Worm (Caenorhabditis elegans) whole organism, L3 larva: ENCODE data around the gene F19B10.10.

Source experiments
- R02D3.7 ChIP-seq: fragments of 150-350 bp; optimal IDR thresholded peaks from 2 replicates; lab custom pipeline; 2014; ENCODE audit warnings: missing biosample characterization, missing genetic modification characterization
- ZK546.5 ChIP-seq: sonication (generic microtip); optimal IDR thresholded peaks from 2 replicates; lab custom pipeline; 2017; ENCODE audit warnings: missing biosample characterization, missing genetic modification characterization
- aly-2 ChIP-seq: fragments of 150-350 bp; optimal IDR thresholded peaks from 2 replicates; lab custom pipeline; 2014; ENCODE audit warnings: missing biosample characterization, missing genetic modification characterization
- ceh-28 ChIP-seq: fragments of 150-350 bp; optimal IDR thresholded peaks from 2 replicates; lab custom pipeline; 2014; ENCODE audit warnings: missing biosample characterization, missing genetic modification reagents, missing genetic modification characterization
- ceh-82 ChIP-seq: fragments of 150-350 bp; optimal IDR thresholded peaks from 2 replicates; lab custom pipeline; 2014; ENCODE audit warnings: missing biosample characterization, missing genetic modification characterization
- egl-27 ChIP-seq: sonication (generic microtip); optimal IDR thresholded peaks from 4 replicates; lab custom pipeline; 2017; ENCODE audit warnings: missing biosample characterization, missing genetic modification reagents, missing genetic modification characterization
- egl-5 ChIP-seq: fragments of 150-350 bp; optimal IDR thresholded peaks from 2 replicates; lab custom pipeline; 2017; ENCODE audit warnings: missing biosample characterization, missing genetic modification reagents, missing genetic modification characterization, inconsistent platforms
- elt-1 ChIP-seq: fragments of 150-350 bp; optimal IDR thresholded peaks from 2 replicates; lab custom pipeline; 2014; ENCODE audit warnings: missing biosample characterization, missing genetic modification characterization
- elt-2 ChIP-seq: sonication (generic microtip); optimal IDR thresholded peaks from 2 replicates; lab custom pipeline; 2016; ENCODE audit warnings: missing genetic modification reagents, mild to moderate bottlenecking, missing genetic modification characterization, missing compliant biosample characterization
- elt-3 ChIP-seq, 3 experiments: fragments of 150-350 bp in 1 of 3; sonication (generic microtip) in 2 of 3; optimal IDR thresholded peaks; 2 replicates in 2 of 3; 4 replicates in 1 of 3; lab custom pipeline; 2014 to 2017; ENCODE audit warnings: missing biosample characterization in 3 of 3, missing genetic modification characterization in 3 of 3
- eor-1 ChIP-seq, 2 experiments: fragments of 150-350 bp; optimal IDR thresholded peaks; 2 replicates each; lab custom pipeline; 2014 to 2018; ENCODE audit warnings: missing biosample characterization in 2 of 2, missing genetic modification characterization in 2 of 2
- fkh-10 ChIP-seq: sonication (generic microtip); optimal IDR thresholded peaks from 2 replicates; lab custom pipeline; 2017; ENCODE audit warnings: missing biosample characterization, missing genetic modification reagents, missing genetic modification characterization
- fkh-2 ChIP-seq: fragments of 150-350 bp; optimal IDR thresholded peaks from 2 replicates; lab custom pipeline; 2014; ENCODE audit warnings: missing biosample characterization, missing genetic modification reagents, missing genetic modification characterization
- fos-1 ChIP-seq: fragments of 150-350 bp; optimal IDR thresholded peaks from 2 replicates; lab custom pipeline; 2014; ENCODE audit warnings: missing biosample characterization, missing genetic modification characterization
- hmg-11 ChIP-seq: sonication (generic microtip); optimal IDR thresholded peaks from 2 replicates; lab custom pipeline; 2016; ENCODE audit warnings: missing genetic modification characterization, missing compliant biosample characterization
- jun-1 ChIP-seq: fragments of 150-350 bp; optimal IDR thresholded peaks from 2 replicates; lab custom pipeline; 2014; ENCODE audit warnings: missing biosample characterization, missing genetic modification reagents, missing genetic modification characterization
- lin-15B ChIP-seq: fragments of 150-350 bp; optimal IDR thresholded peaks from 2 replicates; lab custom pipeline; 2014; ENCODE audit warnings: missing biosample characterization, missing genetic modification characterization
- lin-39 ChIP-seq: fragments of 150-350 bp; optimal IDR thresholded peaks from 2 replicates; lab custom pipeline; 2018; ENCODE audit warnings: missing biosample characterization, missing genetic modification reagents, missing genetic modification characterization
- lsy-12 ChIP-seq: sonication (generic microtip); optimal IDR thresholded peaks from 2 replicates; lab custom pipeline; 2016; ENCODE audit warnings: mild to moderate bottlenecking, missing genetic modification characterization, missing compliant biosample characterization
- mml-1 ChIP-seq: fragments of 150-350 bp; sonication (generic microtip); optimal IDR thresholded peaks from 3 replicates; lab custom pipeline; 2014; ENCODE audit warnings: missing biosample characterization, missing genetic modification characterization
- nfya-1 ChIP-seq: sonication (generic microtip); optimal IDR thresholded peaks from 2 replicates; lab custom pipeline; 2017; ENCODE audit warnings: missing genetic modification characterization, mild to moderate bottlenecking, missing compliant biosample characterization, antibody characterized with exemption, moderate library complexity; ENCODE audit not compliant: insufficient read depth
- nhr-12 ChIP-seq: fragments of 150-350 bp; optimal IDR thresholded peaks from 2 replicates; lab custom pipeline; 2014; ENCODE audit warnings: missing biosample characterization, missing genetic modification characterization
- nhr-23 ChIP-seq: fragments of 150-350 bp; optimal IDR thresholded peaks from 2 replicates; lab custom pipeline; 2014; ENCODE audit warnings: missing biosample characterization, missing genetic modification reagents, missing genetic modification characterization
- nhr-237 ChIP-seq: fragments of 150-350 bp; optimal IDR thresholded peaks from 2 replicates; lab custom pipeline; 2014; ENCODE audit warnings: missing biosample characterization, missing genetic modification characterization
- nhr-25 ChIP-seq: sonication (generic microtip); optimal IDR thresholded peaks from 2 replicates; lab custom pipeline; 2017; ENCODE audit warnings: missing biosample characterization, missing genetic modification characterization
- nhr-43 ChIP-seq: sonication (generic microtip); optimal IDR thresholded peaks from 2 replicates; lab custom pipeline; 2016; ENCODE audit warnings: mild to moderate bottlenecking, missing genetic modification characterization, missing compliant biosample characterization; ENCODE audit not compliant: poor library complexity, severe bottlenecking
- nhr-67 ChIP-seq: fragments of 150-350 bp; optimal IDR thresholded peaks from 2 replicates; lab custom pipeline; 2014; ENCODE audit warnings: missing biosample characterization, missing genetic modification characterization
- nhr-76 ChIP-seq: fragments of 150-350 bp; sonication (generic microtip); optimal IDR thresholded peaks from 5 replicates; lab custom pipeline; 2014; ENCODE audit warnings: missing biosample characterization, missing genetic modification characterization
- pha-4 ChIP-seq: fragments of 150-350 bp; optimal IDR thresholded peaks from 2 replicates; lab custom pipeline; 2014; ENCODE audit warnings: missing biosample characterization, missing genetic modification reagents, missing genetic modification characterization
- pqm-1 ChIP-seq: fragments of 150-350 bp; optimal IDR thresholded peaks from 2 replicates; lab custom pipeline; 2017; ENCODE audit warnings: missing biosample characterization, missing genetic modification characterization, inconsistent platforms
- sea-2 ChIP-seq: fragments of 150-350 bp; sonication (generic microtip); optimal IDR thresholded peaks from 4 replicates; lab custom pipeline; 2014; ENCODE audit warnings: missing biosample characterization, missing genetic modification reagents, missing genetic modification characterization
- skn-1 ChIP-seq: fragments of 150-350 bp; optimal IDR thresholded peaks from 2 replicates; lab custom pipeline; 2014; ENCODE audit warnings: missing biosample characterization, missing genetic modification characterization
- snpc-4 ChIP-seq: fragments of 150-350 bp; optimal IDR thresholded peaks from 2 replicates; lab custom pipeline; 2014; ENCODE audit warnings: missing biosample characterization, missing genetic modification characterization
- tbx-2 ChIP-seq: sonication (generic microtip); optimal IDR thresholded peaks from 2 replicates; lab custom pipeline; 2016; ENCODE audit warnings: mild to moderate bottlenecking, missing genetic modification characterization, missing compliant biosample characterization
- unc-62 ChIP-seq: fragments of 150-350 bp; sonication (generic microtip); optimal IDR thresholded peaks from 4 replicates; lab custom pipeline; 2014; ENCODE audit warnings: missing biosample characterization, missing genetic modification reagents, missing genetic modification characterization
- ztf-11 ChIP-seq: fragments of 150-350 bp; optimal IDR thresholded peaks from 2 replicates; lab custom pipeline; 2014; ENCODE audit warnings: missing biosample characterization, missing genetic modification characterization

The F19B10.10 gene

DNA sequence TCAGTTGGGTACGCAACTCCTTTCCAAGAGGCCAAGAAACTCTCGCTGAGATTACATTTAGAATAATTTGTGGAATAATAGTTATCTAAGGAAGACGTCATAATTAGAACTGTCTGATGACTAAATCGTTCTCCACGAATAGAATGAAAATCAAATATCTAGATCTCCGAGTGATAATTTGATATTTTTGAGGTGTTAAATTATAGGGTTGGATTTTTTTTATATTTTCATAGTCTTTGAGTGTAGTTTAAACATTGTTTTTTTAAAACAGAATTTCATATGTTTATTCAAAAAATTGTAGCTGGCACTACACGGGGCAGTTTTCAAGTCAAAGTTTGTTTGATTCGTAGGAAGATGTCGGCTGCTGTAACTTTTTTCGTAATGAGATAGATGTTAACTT is 35.2 kb upstream of the F19B10.10 start, which contains the start of gene srh-99:
Gene srh-99, minus strand, starts transcription at position 101 of the 400 bp plus-strand sequence.
- TF ChIP-seq lsy-12 (tag; lab: Kevin White, UChicago), result no peak
- TF ChIP-seq nhr-237 (tag; lab: Kevin White, UChicago), result no peak
- TF ChIP-seq snpc-4, result no peak
- TF ChIP-seq lin-15B, result no peak
- no peak for TF ChIP-seq skn-1 (tag; lab: Kevin White, UChicago)
- TF ChIP-seq tbx-2, result no peak
- TF ChIP-seq fos-1 (tag; lab: Kevin White, UChicago), result no peak
- no peak for TF ChIP-seq jun-1
- TF ChIP-seq eor-1 (tag; optimal IDR thresholded peaks at IDR 0.05; lab: Kevin White, UChicago), result no peak
- TF ChIP-seq unc-62 (GFP tag; lab: Kevin White, UChicago), result no peak
- TF ChIP-seq pqm-1, result no peak

- TF ChIP-seq sea-2 (GFP tag; lab: Kevin White, UChicago) (no peak), snpc-4 (no peak), ZK546.5 (tag; lab: Kevin White, UChicago) (no peak), elt-2 (tag; lab: Kevin White, UChicago) (no peak), egl-27 (no peak), ztf-11 (tag; lab: Kevin White, UChicago) (no peak), lsy-12 (tag; lab: Kevin White, UChicago) (no peak), pqm-1 (no peak), lin-15B (no peak), hmg-11 (tag; lab: Kevin White, UChicago) (no peak), fkh-2 (tag; lab: Kevin White, UChicago) (no peak), mml-1 (tag; lab: Kevin White, UChicago) (no peak), nhr-237 (tag; lab: Kevin White, UChicago) (no peak), nfya-1 (tag; lab: Kevin White, UChicago) (no peak), ceh-28 (tag; lab: Kevin White, UChicago) (no peak), nhr-23 (tag; lab: Kevin White, UChicago) (no peak), ceh-82 (tag; lab: Kevin White, UChicago) (no peak)
Observed at ce11 chrII:3714595-3714994, 33.4 kb upstream of the F19B10.10 start, which contains the start of gene srh-100. srh-100 (minus strand) TSS chrII:3714695.

- TF ChIP-seq jun-1 (no peak), aly-2 (tag; lab: Kevin White, UChicago) (no peak), lin-39 (tag; lab: Kevin White, UChicago) (no peak), R02D3.7 (no peak), skn-1 (tag; lab: Kevin White, UChicago) (no peak), mml-1 (tag; lab: Kevin White, UChicago) (no peak), pha-4 (no peak), lin-15B (no peak), nhr-43 (tag; lab: Kevin White, UChicago) (no peak), ztf-11 (tag; lab: Kevin White, UChicago) (no peak), fkh-10 (GFP tag; lab: Kevin White, UChicago) (no peak), nhr-237 (tag; lab: Kevin White, UChicago) (no peak), nhr-67 (tag; lab: Kevin White, UChicago) (no peak), fos-1 (tag; lab: Kevin White, UChicago) (no peak), nhr-23 (tag; lab: Kevin White, UChicago) (no peak), tbx-2 (no peak), pqm-1 (no peak), elt-3 (tag; optimal IDR thresholded peaks at IDR 0.05; lab: Kevin White, UChicago) (no peak), elt-1 (tag; lab: Kevin White, UChicago) (no peak)
Observed at ce11 chrII:3711047-3711446, 29.8 kb upstream of the F19B10.10 start, which contains the start of gene fbxc-53. fbxc-53 (plus strand) TSS chrII:3711291.

- TF ChIP-seq nhr-237 (tag; lab: Kevin White, UChicago) (no peak), egl-5 (tag; lab: Kevin White, UChicago) (no peak)
Observed at ce11 chrII:3709255-3709654, 28.0 kb upstream of the F19B10.10 start, which contains the start of gene srx-110. srx-110 (plus strand) TSS chrII:3709555.

- no peak for TF ChIP-seq ztf-11 (tag; lab: Kevin White, UChicago)
- TF ChIP-seq nhr-25 (tag; lab: Kevin White, UChicago), result no peak
- TF ChIP-seq nfya-1 (tag; lab: Kevin White, UChicago), result no peak
- TF ChIP-seq nhr-23 (tag; lab: Kevin White, UChicago), result no peak
- no peak for TF ChIP-seq skn-1 (tag; lab: Kevin White, UChicago)
- no peak for TF ChIP-seq jun-1
- TF ChIP-seq egl-27, result no peak
- no peak for TF ChIP-seq fos-1 (tag; lab: Kevin White, UChicago)
- no peak for TF ChIP-seq nhr-12 (tag; lab: Kevin White, UChicago)
- TF ChIP-seq nhr-76 (tag; lab: Kevin White, UChicago), result no peak
Observed at ce11 chrII:3705320-3705719, 24.1 kb upstream of the F19B10.10 start, which contains the start of gene srx-108. srx-108 (plus strand) TSS chrII:3705620.
